Fruit fly (Drosophila melanogaster) whole organism: ENCODE results near the gene noi.

Experiments used
- pan ChIP-seq: fragments of >200 bp; optimal IDR thresholded peaks from 2 replicates; lab custom pipeline; 2017
- psq ChIP-seq: fragments of >200 bp; optimal IDR thresholded peaks from 2 replicates; lab custom pipeline; 2017

dm6 chr3R:5611733-5612132 lies 20.5 kb upstream of the noi start:
- TF ChIP-seq psq (lab: Kevin White, UChicago) (no peak), pan (lab: Kevin White, UChicago) (no peak)
